Worm (Caenorhabditis elegans): ENCODE measurements around the gene lgc-24.

DNA sequence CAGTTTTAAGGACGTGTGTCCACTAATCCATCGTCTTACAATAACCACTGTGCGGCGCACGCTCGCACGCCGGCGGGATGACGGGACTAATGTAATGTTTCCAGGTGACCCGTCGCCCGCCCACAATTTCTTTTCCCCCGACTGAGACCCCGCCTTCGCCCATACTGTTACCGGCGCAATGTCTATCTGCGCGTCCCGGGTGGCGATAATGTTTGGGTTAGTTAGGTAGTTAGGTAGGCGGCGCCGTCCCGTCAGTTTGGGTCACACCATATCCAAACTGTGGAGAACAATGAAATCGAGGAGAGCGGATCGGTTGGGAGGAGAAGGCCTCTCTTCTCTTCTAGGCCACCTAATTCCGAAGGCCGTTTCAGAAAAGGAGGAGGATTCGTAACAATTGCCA lies 17.9 kb downstream of the lgc-24 start:
- TF ChIP-seq ztf-11 (tag; optimal IDR thresholded peaks at IDR 0.05): no peak
- no peak for TF ChIP-seq lin-13 (tag; optimal IDR thresholded peaks at IDR 0.05)
- no peak for TF ChIP-seq sem-2 (GFP tag; optimal IDR thresholded peaks at IDR 0.05)
- TF ChIP-seq mab-5 (tag; optimal IDR thresholded peaks at IDR 0.05): no peak
- no peak for TF ChIP-seq ceh-43 (GFP tag; optimal IDR thresholded peaks at IDR 0.05)
- no peak for TF ChIP-seq nhr-237 (tag; optimal IDR thresholded peaks at IDR 0.05)
- TF ChIP-seq sptf-1 (tag; optimal IDR thresholded peaks at IDR 0.05): no peak
- TF ChIP-seq ces-1 (GFP tag; optimal IDR thresholded peaks at IDR 0.05): no peak
